Fruit fly (Drosophila melanogaster) whole organism, embryonic: ENCODE data around the gene dwg.

Experiments
- Ada2b ChIP-seq: fragments of 200-800 bp; sonication (Bioruptor generic); IDR thresholded peaks from 2 replicates; pipeline ENCODE4 v1.3.6; 2022; ENCODE audit warnings: missing biosample characterization, missing genetic modification characterization
- Adf1 ChIP-seq: fragments of 200-800 bp; sonication (Bioruptor generic); IDR thresholded peaks from 2 replicates; pipeline ENCODE4 v1.3.6; 2022; ENCODE audit warnings: missing biosample characterization, missing genetic modification characterization
- Aef1 ChIP-seq: fragments of 200-800 bp; sonication (Bioruptor generic); IDR thresholded peaks from 3 replicates; pipeline ENCODE4 v1.3.6; 2022; ENCODE audit warnings: missing biosample characterization, missing genetic modification characterization
- Asciz ChIP-seq: fragments of 200-800 bp; sonication (Bioruptor generic); optimal IDR thresholded peaks from 2 replicates; lab custom pipeline; 2017; ENCODE audit warnings: missing biosample characterization, mild to moderate bottlenecking, missing genetic modification characterization, missing genetic modification reagents
- Atf3 ChIP-seq: fragments of 200-800 bp; sonication (Bioruptor generic); optimal IDR thresholded peaks from 3 replicates; lab custom pipeline; 2016; ENCODE audit warnings: missing biosample characterization, missing genetic modification characterization
- CG10366 ChIP-seq: fragments of 200-800 bp; sonication (Bioruptor generic); IDR thresholded peaks from 2 replicates; pipeline ENCODE4 v1.3.6; 2022; ENCODE audit warnings: missing biosample characterization, missing genetic modification characterization
- CG14667 ChIP-seq: fragments of 200-800 bp; sonication (Bioruptor generic); IDR thresholded peaks from 2 replicates; pipeline ENCODE4 v1.3.6; 2022; ENCODE audit warnings: missing biosample characterization, missing genetic modification characterization
- CG15011 ChIP-seq: fragments of 200-800 bp; sonication (Bioruptor generic); optimal IDR thresholded peaks from 3 replicates; lab custom pipeline; 2018; ENCODE audit warnings: missing biosample characterization, mild to moderate bottlenecking, missing genetic modification characterization
- CG17186 ChIP-seq: fragments of 200-800 bp; sonication (Bioruptor generic); optimal IDR thresholded peaks from 3 replicates; lab custom pipeline; 2017; ENCODE audit warnings: missing biosample characterization, missing genetic modification reagents, missing genetic modification characterization
- CG17829 ChIP-seq: fragments of 200-800 bp; optimal IDR thresholded peaks from 2 replicates; lab custom pipeline; 2019; ENCODE audit warnings: missing biosample characterization, mild to moderate bottlenecking, missing genetic modification characterization, moderate library complexity
- CG18764 ChIP-seq: fragments of 200-800 bp; sonication (Bioruptor generic); optimal IDR thresholded peaks from 3 replicates; lab custom pipeline; 2016; ENCODE audit warnings: missing biosample characterization, missing genetic modification characterization
- CG4282 ChIP-seq: fragments of 200-800 bp; sonication (Bioruptor generic); optimal IDR thresholded peaks from 2 replicates; lab custom pipeline; 2016; ENCODE audit warnings: missing biosample characterization, missing genetic modification characterization
- CG4854 ChIP-seq: fragments of 200-800 bp; sonication (Bioruptor generic); optimal IDR thresholded peaks from 2 replicates; lab custom pipeline; 2016; ENCODE audit warnings: missing biosample characterization, missing genetic modification characterization, inconsistent platforms
- CG5245 ChIP-seq: fragments of 200-800 bp; sonication (Bioruptor generic); optimal IDR thresholded peaks from 3 replicates; lab custom pipeline; 2016; ENCODE audit warnings: missing biosample characterization, missing genetic modification characterization
- CG6689 ChIP-seq: fragments of 200-800 bp; sonication (Bioruptor generic); IDR thresholded peaks from 2 replicates; pipeline ENCODE4 v1.3.6; 2022; ENCODE audit warnings: missing biosample characterization, missing genetic modification characterization
- CG6765 ChIP-seq: fragments of 200-800 bp; sonication (Bioruptor generic); optimal IDR thresholded peaks from 3 replicates; lab custom pipeline; 2017; ENCODE audit warnings: missing biosample characterization, mild to moderate bottlenecking, missing genetic modification characterization
- CG7372 ChIP-seq: fragments of 200-800 bp; sonication (Bioruptor generic); IDR thresholded peaks from 2 replicates; pipeline ENCODE4 v1.3.6; 2022; ENCODE audit warnings: missing biosample characterization, missing genetic modification characterization
- CG7786 ChIP-seq: fragments of 200-800 bp; sonication (Bioruptor generic); optimal IDR thresholded peaks from 2 replicates; lab custom pipeline; 2016; ENCODE audit warnings: missing biosample characterization, missing genetic modification characterization
- CG7963 ChIP-seq: fragments of 200-800 bp; sonication (Bioruptor generic); IDR thresholded peaks from 3 replicates; pipeline ENCODE4 v1.3.6; 2022; ENCODE audit warnings: missing biosample characterization, missing genetic modification characterization; ENCODE audit not compliant: partially characterized antibody
- CG8290 ChIP-seq, 3 experiments: fragments of 200-800 bp; sonication (Bioruptor generic); optimal IDR thresholded peaks; 2 replicates each; lab custom pipeline; 2016 to 2019; ENCODE audit warnings: missing biosample characterization in 3 of 3, missing genetic modification characterization in 3 of 3, mild to moderate bottlenecking in 2 of 3, moderate library complexity in 1 of 3
- CG9876 ChIP-seq: fragments of 200-800 bp; sonication (Bioruptor generic); optimal IDR thresholded peaks from 2 replicates; lab custom pipeline; 2016; ENCODE audit warnings: missing biosample characterization, missing genetic modification characterization
- D ChIP-seq, 2 experiments: fragments of 200-800 bp in 1 of 2; fragments of >200 bp in 1 of 2; sonication (Bioruptor generic) in 1 of 2; optimal IDR thresholded peaks; 2 replicates in 1 of 2; 3 replicates in 1 of 2; lab custom pipeline; 2017; ENCODE audit warnings: mild to moderate bottlenecking in 1 of 2, missing biosample characterization in 1 of 2, missing genetic modification characterization in 1 of 2, missing genetic modification reagents in 1 of 2
- Deaf1 ChIP-seq: fragments of 200-800 bp; optimal IDR thresholded peaks from 3 replicates; lab custom pipeline; 2019; ENCODE audit warnings: missing biosample characterization, mild to moderate bottlenecking, missing genetic modification characterization, moderate library complexity
- Dref ChIP-seq: fragments of 200-800 bp; sonication (Bioruptor generic); IDR thresholded peaks from 2 replicates; pipeline ENCODE4 v1.3.6; 2022; ENCODE audit warnings: missing biosample characterization, missing genetic modification characterization
- MESR4 ChIP-seq: fragments of 200-800 bp; sonication (Bioruptor generic); optimal IDR thresholded peaks from 2 replicates; lab custom pipeline; 2018; ENCODE audit warnings: missing biosample characterization, mild to moderate bottlenecking, missing genetic modification characterization, moderate library complexity
- Mad ChIP-seq: fragments of 200-800 bp; sonication (Bioruptor generic); optimal IDR thresholded peaks from 2 replicates; lab custom pipeline; 2016; ENCODE audit warnings: missing biosample characterization, missing genetic modification characterization
- NFAT ChIP-seq: fragments of 200-800 bp; sonication (Bioruptor generic); IDR thresholded peaks from 2 replicates; pipeline ENCODE4 v1.3.6; 2022; ENCODE audit warnings: missing biosample characterization, missing genetic modification characterization
- Poxn ChIP-seq: fragments of 200-800 bp; sonication (Bioruptor generic); IDR thresholded peaks from 2 replicates; pipeline ENCODE4 v1.3.6; 2022; ENCODE audit warnings: missing biosample characterization, missing genetic modification characterization
- Ravus ChIP-seq: fragments of 200-800 bp; sonication (Bioruptor generic); IDR thresholded peaks from 2 replicates; pipeline ENCODE4 v1.3.6; 2022; ENCODE audit warnings: missing biosample characterization, missing genetic modification characterization
- Scr ChIP-seq: fragments of 200-800 bp; sonication (Bioruptor generic); IDR thresholded peaks from 2 replicates; pipeline ENCODE4 v1.3.6; 2022; ENCODE audit warnings: missing biosample characterization, missing genetic modification characterization; ENCODE audit not compliant: partially characterized antibody
- Side ChIP-seq: fragments of 200-800 bp; sonication (Bioruptor generic); optimal IDR thresholded peaks from 2 replicates; lab custom pipeline; 2016; ENCODE audit warnings: missing biosample characterization, missing genetic modification characterization
- Stat92E ChIP-seq, 3 experiments: fragments of >200 bp in 2 of 3; fragments of 200-800 bp in 1 of 3; sonication (Bioruptor generic) in 1 of 3; optimal IDR thresholded peaks; 2 replicates each; lab custom pipeline; 2017 to 2019; ENCODE audit warnings: missing biosample characterization in 3 of 3, missing genetic modification characterization in 3 of 3, mild to moderate bottlenecking in 1 of 3, moderate library complexity in 1 of 3
- ato ChIP-seq: fragments of 200-800 bp; sonication (Bioruptor generic); IDR thresholded peaks from 2 replicates; pipeline ENCODE4 v1.3.6; 2022; ENCODE audit warnings: missing biosample characterization, missing genetic modification characterization; ENCODE audit not compliant: partially characterized antibody
- bbx ChIP-seq: fragments of 200-800 bp; sonication (Bioruptor generic); IDR thresholded peaks from 2 replicates; pipeline ENCODE4 v1.3.6; 2022; ENCODE audit warnings: missing biosample characterization, missing genetic modification characterization; ENCODE audit not compliant: partially characterized antibody
- bigmax ChIP-seq: fragments of 200-800 bp; sonication (Bioruptor generic); optimal IDR thresholded peaks from 2 replicates; lab custom pipeline; 2018; ENCODE audit warnings: missing biosample characterization, mild to moderate bottlenecking, missing genetic modification characterization
- corto ChIP-seq: fragments of 200-800 bp; sonication (Bioruptor generic); optimal IDR thresholded peaks from 2 replicates; lab custom pipeline; 2016; ENCODE audit warnings: missing biosample characterization, mild to moderate bottlenecking, missing genetic modification characterization, moderate library complexity
- ftz-f1 ChIP-seq: fragments of 200-800 bp; sonication (Bioruptor generic); optimal IDR thresholded peaks from 2 replicates; lab custom pipeline; 2016; ENCODE audit warnings: missing biosample characterization, missing genetic modification characterization
- gfzf ChIP-seq: fragments of 200-800 bp; sonication (Bioruptor generic); optimal IDR thresholded peaks from 2 replicates; lab custom pipeline; 2016; ENCODE audit warnings: missing biosample characterization, mild to moderate bottlenecking, missing genetic modification characterization, moderate library complexity
- ham ChIP-seq: fragments of 200-800 bp; sonication (Bioruptor generic); IDR thresholded peaks from 2 replicates; pipeline ENCODE4 v1.3.6; 2022; ENCODE audit warnings: missing biosample characterization, missing genetic modification characterization
- inv ChIP-seq: fragments of 200-800 bp; sonication (Bioruptor generic); IDR thresholded peaks from 2 replicates; pipeline ENCODE4 v1.3.6; 2022; ENCODE audit warnings: missing biosample characterization, missing genetic modification characterization; ENCODE audit not compliant: partially characterized antibody
- ken ChIP-seq: fragments of 200-800 bp; sonication (Bioruptor generic); IDR thresholded peaks from 3 replicates; pipeline ENCODE4 v1.3.6; 2022; ENCODE audit warnings: missing biosample characterization, missing genetic modification characterization
- mld ChIP-seq: fragments of 200-800 bp; sonication (Bioruptor generic); IDR thresholded peaks from 3 replicates; pipeline ENCODE4 v1.3.6; 2022; ENCODE audit warnings: missing biosample characterization, missing genetic modification characterization; ENCODE audit not compliant: partially characterized antibody
- pb ChIP-seq: fragments of 200-800 bp; sonication (Bioruptor generic); optimal IDR thresholded peaks from 3 replicates; lab custom pipeline; 2016; ENCODE audit warnings: missing biosample characterization, missing genetic modification characterization
- seq ChIP-seq: fragments of 200-800 bp; sonication (Bioruptor generic); IDR thresholded peaks from 2 replicates; pipeline ENCODE4 v1.3.6; 2022; ENCODE audit warnings: missing biosample characterization, missing genetic modification characterization
- shn ChIP-seq: fragments of 200-800 bp; sonication (Bioruptor generic); optimal IDR thresholded peaks from 3 replicates; lab custom pipeline; 2016; ENCODE audit warnings: missing biosample characterization, missing genetic modification characterization
- tgo ChIP-seq: fragments of 200-800 bp; sonication (Bioruptor generic); IDR thresholded peaks from 3 replicates; pipeline ENCODE4 v1.3.6; 2022; ENCODE audit warnings: missing biosample characterization, missing genetic modification characterization
- tin ChIP-seq: fragments of 200-800 bp; sonication (Bioruptor generic); optimal IDR thresholded peaks from 3 replicates; lab custom pipeline; 2016; ENCODE audit warnings: missing biosample characterization, missing genetic modification characterization
- vnd ChIP-seq: fragments of 200-800 bp; sonication (Bioruptor generic); IDR thresholded peaks from 3 replicates; pipeline ENCODE4 v1.3.6; 2022; ENCODE audit warnings: missing biosample characterization, missing genetic modification characterization; ENCODE audit not compliant: partially characterized antibody
- wor ChIP-seq: fragments of 200-800 bp; sonication (Bioruptor generic); IDR thresholded peaks from 2 replicates; pipeline ENCODE4 v1.3.6; 2022; ENCODE audit warnings: missing biosample characterization, missing genetic modification characterization
- z ChIP-seq: fragments of 200-800 bp; sonication (Bioruptor generic); IDR thresholded peaks from 3 replicates; pipeline ENCODE4 v1.3.6; 2022; ENCODE audit warnings: missing biosample characterization, missing genetic modification characterization

The dwg gene

dm6 chrX:2704134-2704773 is 23.2 kb upstream of the dwg start, which contains the start of gene eIF2Bbeta (continued):
- TF ChIP-seq Scr (0 out of 2 replicates have a peak, but pooled peaks have one; percentile 21), NFAT (GFP tag; lab: Robert Waterston, UW) (no peak), Stat92E (GFP tag; optimal IDR thresholded peaks at IDR 0.05; lab: Kevin White, UChicago) (no peak), CG8290 (GFP tag; optimal IDR thresholded peaks at IDR 0.05; lab: Kevin White, UChicago) (no peak), CG8290 (tag; optimal IDR thresholded peaks at IDR 0.05; lab: Kevin White, UChicago) (peak in 1 of 2 experiments; percentile 15), Ada2b (GFP tag; lab: Robert Waterston, UW) (no peak), D (optimal IDR thresholded peaks at IDR 0.05; lab: Kevin White, UChicago) (no peak), D (GFP tag; optimal IDR thresholded peaks at IDR 0.05; lab: Kevin White, UChicago) (no peak), bbx (GFP tag; lab: Robert Waterston, UW) (no peak), CG17186 (no peak), CG7372 (GFP tag; lab: Robert Waterston, UW) (no peak), ato (GFP tag; lab: Robert Waterston, UW) (no peak), CG6765 (GFP tag; lab: Kevin White, UChicago) (no peak), CG4854 (GFP tag; lab: Kevin White, UChicago) (no peak), MESR4 (GFP tag; lab: Kevin White, UChicago) (peak; percentile 56), CG9876 (GFP tag; lab: Kevin White, UChicago) (no peak), ftz-f1 (no peak), wor (no peak), CG15011 (GFP tag; lab: Kevin White, UChicago) (no peak), CG14667 (GFP tag; lab: Robert Waterston, UW) (no peak), Aef1 (no peak), CG10366 (no peak), Mad (GFP tag; lab: Kevin White, UChicago) (no peak), CG17829 (tag; lab: Kevin White, UChicago) (no peak), Asciz (GFP tag; lab: Kevin White, UChicago) (no peak), Dref (GFP tag; lab: Robert Waterston, UW) (peak; percentile 62), pb (GFP tag; lab: Kevin White, UChicago) (no peak), Deaf1 (tag; lab: Kevin White, UChicago) (no peak), z (no peak), ham (GFP tag; lab: Robert Waterston, UW) (no peak), CG5245 (GFP tag; lab: Kevin White, UChicago) (no peak), tgo (GFP tag; lab: Robert Waterston, UW) (no peak), corto (GFP tag; lab: Kevin White, UChicago) (no peak), Adf1 (GFP tag; lab: Robert Waterston, UW) (no peak), inv (GFP tag; lab: Robert Waterston, UW) (no peak), Atf3 (GFP tag; lab: Kevin White, UChicago) (no peak), CG7963 (GFP tag; lab: Robert Waterston, UW) (no peak), gfzf (GFP tag; lab: Kevin White, UChicago) (peak; percentile 31), Side (GFP tag; lab: Kevin White, UChicago) (no peak), vnd (GFP tag; lab: Robert Waterston, UW) (no peak), CG7786 (no peak), CG18764 (no peak), shn (GFP tag; lab: Kevin White, UChicago) (no peak), mld (GFP tag; lab: Robert Waterston, UW) (no peak), seq (GFP tag; lab: Robert Waterston, UW) (no peak), Ravus (GFP tag; lab: Robert Waterston, UW) (no peak), bigmax (GFP tag; lab: Kevin White, UChicago) (no peak), tin (GFP tag; lab: Kevin White, UChicago) (no peak), Poxn (no peak), CG4282 (no peak), CG6689 (no peak), ken (GFP tag; lab: Robert Waterston, UW) (no peak)
